Fruit fly (Drosophila melanogaster) whole organism, embryonic: Measurements from ENCODE around the gene Gycalpha99B.

Experiments
- Atf3 ChIP-seq: fragments of 200-800 bp; sonication (Bioruptor generic); optimal IDR thresholded peaks from 3 replicates; lab custom pipeline; 2016; ENCODE audit warnings: missing biosample characterization, missing genetic modification characterization
- CG10565 ChIP-seq: fragments of 200-800 bp; sonication (Bioruptor generic); optimal IDR thresholded peaks from 3 replicates; lab custom pipeline; 2016; ENCODE audit warnings: missing biosample characterization, mild to moderate bottlenecking, missing genetic modification characterization
- CG12942 ChIP-seq: fragments of 200-800 bp; sonication (Bioruptor generic); optimal IDR thresholded peaks from 3 replicates; lab custom pipeline; 2016; ENCODE audit warnings: missing biosample characterization, missing genetic modification characterization
- CG14860 ChIP-seq: fragments of 200-800 bp; sonication (Bioruptor generic); IDR thresholded peaks from 3 replicates; pipeline ENCODE4 v1.3.6; 2022; ENCODE audit warnings: missing biosample characterization, missing genetic modification characterization; ENCODE audit not compliant: partially characterized antibody
- CG15073 ChIP-seq: fragments of 200-800 bp; sonication (Bioruptor generic); optimal IDR thresholded peaks from 2 replicates; lab custom pipeline; 2016; ENCODE audit warnings: missing biosample characterization, missing genetic modification characterization
- CG1603 ChIP-seq: fragments of 200-800 bp; sonication (Bioruptor generic); optimal IDR thresholded peaks from 2 replicates; lab custom pipeline; 2019; ENCODE audit warnings: missing biosample characterization, mild to moderate bottlenecking, missing genetic modification characterization, moderate library complexity
- CG16813 ChIP-seq: fragments of 200-800 bp; sonication (Bioruptor generic); IDR thresholded peaks from 3 replicates; pipeline ENCODE4 v1.3.6; 2022; ENCODE audit warnings: missing biosample characterization, missing genetic modification characterization; ENCODE audit not compliant: partially characterized antibody
- CG17612 ChIP-seq: fragments of 200-800 bp; sonication (Bioruptor generic); IDR thresholded peaks from 2 replicates; pipeline ENCODE4 v1.3.6; 2022; ENCODE audit warnings: missing biosample characterization, missing genetic modification characterization
- CG31441 ChIP-seq: fragments of 200-800 bp; sonication (Bioruptor generic); IDR thresholded peaks from 2 replicates; pipeline ENCODE4 v1.3.6; 2022; ENCODE audit warnings: missing biosample characterization, missing genetic modification characterization
- CG3838 ChIP-seq: fragments of 200-800 bp; sonication (Bioruptor generic); optimal IDR thresholded peaks from 3 replicates; lab custom pipeline; 2016; ENCODE audit warnings: missing biosample characterization, missing genetic modification characterization
- CG7839 ChIP-seq: fragments of 200-800 bp; sonication (Bioruptor generic); optimal IDR thresholded peaks from 3 replicates; lab custom pipeline; 2018; ENCODE audit warnings: missing biosample characterization, mild to moderate bottlenecking, missing genetic modification characterization, moderate library complexity
- Doc2 ChIP-seq: fragments of 200-800 bp; sonication (Bioruptor generic); IDR thresholded peaks from 2 replicates; pipeline ENCODE4 v1.3.6; 2022; ENCODE audit warnings: missing biosample characterization, missing genetic modification characterization
- Dp ChIP-seq: fragments of 200-800 bp; sonication (Bioruptor generic); optimal IDR thresholded peaks from 2 replicates; lab custom pipeline; 2018; ENCODE audit warnings: missing biosample characterization, mild to moderate bottlenecking, missing genetic modification characterization, moderate library complexity
- E2f2 ChIP-seq: fragments of 200-800 bp; sonication (Bioruptor generic); IDR thresholded peaks from 2 replicates; pipeline ENCODE4 v1.3.6; 2022; ENCODE audit warnings: missing biosample characterization, missing genetic modification characterization
- Fer3 ChIP-seq: fragments of 200-800 bp; sonication (Bioruptor generic); optimal IDR thresholded peaks from 2 replicates; lab custom pipeline; 2018; ENCODE audit warnings: missing biosample characterization, mild to moderate bottlenecking, missing genetic modification characterization, moderate library complexity
- GATAe ChIP-seq: fragments of 200-800 bp; sonication (Bioruptor generic); conservative IDR thresholded peaks from 2 replicates; pipeline ENCODE4 v1.3.6; 2022; ENCODE audit warnings: missing biosample characterization, missing genetic modification characterization
- Gug ChIP-seq: fragments of 200-800 bp; sonication (Bioruptor generic); IDR thresholded peaks from 4 replicates; pipeline ENCODE4 v1.3.6; 2022; ENCODE audit warnings: missing biosample characterization, missing genetic modification characterization
- Hmx ChIP-seq: fragments of 200-800 bp; sonication (Bioruptor generic); optimal IDR thresholded peaks from 2 replicates; lab custom pipeline; 2016; ENCODE audit warnings: missing biosample characterization, missing genetic modification characterization
- Hsf ChIP-seq: fragments of 200-800 bp; sonication (Bioruptor generic); optimal IDR thresholded peaks from 3 replicates; lab custom pipeline; 2016; ENCODE audit warnings: missing biosample characterization, missing genetic modification characterization
- Lhr ChIP-seq: fragments of 200-800 bp; sonication (Bioruptor generic); optimal IDR thresholded peaks from 3 replicates; lab custom pipeline; 2017; ENCODE audit warnings: mild to moderate bottlenecking, missing biosample characterization, missing genetic modification reagents, missing genetic modification characterization
- MBD-R2 ChIP-seq: fragments of 200-800 bp; sonication (Bioruptor generic); IDR thresholded peaks from 2 replicates; pipeline ENCODE4 v1.3.6; 2022; ENCODE audit warnings: missing biosample characterization, missing genetic modification characterization
- Optix ChIP-seq: fragments of 200-800 bp; sonication (Bioruptor generic); IDR thresholded peaks from 3 replicates; pipeline ENCODE4 v1.3.6; 2022; ENCODE audit warnings: missing biosample characterization, missing genetic modification characterization
- Ravus ChIP-seq: fragments of 200-800 bp; sonication (Bioruptor generic); IDR thresholded peaks from 2 replicates; pipeline ENCODE4 v1.3.6; 2022; ENCODE audit warnings: missing biosample characterization, missing genetic modification characterization
- Xrp1 ChIP-seq: fragments of 200-800 bp; sonication (Bioruptor generic); IDR thresholded peaks from 2 replicates; pipeline ENCODE4 v1.3.6; 2022; ENCODE audit warnings: missing biosample characterization, missing genetic modification characterization
- amos ChIP-seq: fragments of 200-800 bp; sonication (Bioruptor generic); IDR thresholded peaks from 2 replicates; pipeline ENCODE4 v1.3.6; 2022; ENCODE audit warnings: missing biosample characterization, missing genetic modification characterization; ENCODE audit not compliant: partially characterized antibody
- ara ChIP-seq: fragments of 200-800 bp; sonication (Bioruptor generic); IDR thresholded peaks from 2 replicates; pipeline ENCODE4 v1.3.6; 2022; ENCODE audit warnings: missing biosample characterization, missing genetic modification characterization
- chn ChIP-seq: fragments of 200-800 bp; sonication (Bioruptor generic); optimal IDR thresholded peaks from 2 replicates; lab custom pipeline; 2016; ENCODE audit warnings: missing biosample characterization, missing genetic modification characterization
- ewg ChIP-seq: fragments of 200-800 bp; sonication (Bioruptor generic); optimal IDR thresholded peaks from 3 replicates; lab custom pipeline; 2017; ENCODE audit warnings: mild to moderate bottlenecking, missing biosample characterization, missing genetic modification reagents, missing genetic modification characterization
- fd3F ChIP-seq: fragments of 200-800 bp; sonication (Bioruptor generic); optimal IDR thresholded peaks from 2 replicates; lab custom pipeline; 2018; ENCODE audit warnings: missing biosample characterization, mild to moderate bottlenecking, missing genetic modification characterization, moderate library complexity
- fru ChIP-seq: fragments of >200 bp; optimal IDR thresholded peaks from 2 replicates; lab custom pipeline; 2017
- gsb-n ChIP-seq: fragments of 200-800 bp; sonication (Bioruptor generic); optimal IDR thresholded peaks from 3 replicates; lab custom pipeline; 2018; ENCODE audit warnings: missing biosample characterization, mild to moderate bottlenecking, missing genetic modification characterization
- jing ChIP-seq: fragments of 200-800 bp; sonication (Bioruptor generic); optimal IDR thresholded peaks from 2 replicates; lab custom pipeline; 2018; ENCODE audit warnings: missing biosample characterization, mild to moderate bottlenecking, missing genetic modification characterization
- mld ChIP-seq: fragments of 200-800 bp; sonication (Bioruptor generic); IDR thresholded peaks from 3 replicates; pipeline ENCODE4 v1.3.6; 2022; ENCODE audit warnings: missing biosample characterization, missing genetic modification characterization; ENCODE audit not compliant: partially characterized antibody
- nerfin-1 ChIP-seq: fragments of 200-800 bp; sonication (Bioruptor generic); optimal IDR thresholded peaks from 3 replicates; lab custom pipeline; 2019; ENCODE audit warnings: missing biosample characterization, mild to moderate bottlenecking, missing genetic modification characterization, moderate library complexity
- nom ChIP-seq: fragments of 200-800 bp; sonication (Bioruptor generic); optimal IDR thresholded peaks from 2 replicates; lab custom pipeline; 2017; ENCODE audit warnings: missing biosample characterization, missing genetic modification characterization, mild to moderate bottlenecking, moderate library complexity, missing genetic modification reagents
- pan ChIP-seq, 4 experiments: fragments of >200 bp in 3 of 4; fragments of 200-800 bp in 1 of 4; sonication (Bioruptor generic) in 1 of 4; optimal IDR thresholded peaks in 3 of 4; IDR thresholded peaks in 1 of 4; 2 replicates each; pipeline versions ENCODE4 v1.3.6 to Lab custom; 2017 to 2022; ENCODE audit warnings: missing biosample characterization in 2 of 4, missing genetic modification characterization in 2 of 4, mixed read lengths in 1 of 4
- pb ChIP-seq: fragments of 200-800 bp; sonication (Bioruptor generic); optimal IDR thresholded peaks from 3 replicates; lab custom pipeline; 2016; ENCODE audit warnings: missing biosample characterization, missing genetic modification characterization
- pros ChIP-seq: fragments of 200-800 bp; sonication (Bioruptor generic); optimal IDR thresholded peaks from 3 replicates; lab custom pipeline; 2019; ENCODE audit warnings: missing biosample characterization, mild to moderate bottlenecking, missing genetic modification characterization, moderate library complexity
- psq ChIP-seq: fragments of 200-800 bp; sonication (Bioruptor generic); optimal IDR thresholded peaks from 2 replicates; lab custom pipeline; 2017; ENCODE audit warnings: missing biosample characterization, missing genetic modification characterization
- ranshi ChIP-seq: fragments of 200-800 bp; sonication (Bioruptor generic); IDR thresholded peaks from 2 replicates; pipeline ENCODE4 v1.3.6; 2022; ENCODE audit warnings: missing biosample characterization, missing genetic modification characterization
- ro ChIP-seq: fragments of 200-800 bp; sonication (Bioruptor generic); IDR thresholded peaks from 2 replicates; pipeline ENCODE4 v1.3.6; 2022; ENCODE audit warnings: missing biosample characterization, missing genetic modification characterization
- run ChIP-seq: fragments of 200-800 bp; sonication (Bioruptor generic); optimal IDR thresholded peaks from 3 replicates; lab custom pipeline; 2018; ENCODE audit warnings: missing biosample characterization, mild to moderate bottlenecking, missing genetic modification characterization
- sd ChIP-seq: fragments of 200-800 bp; sonication (Bioruptor generic); optimal IDR thresholded peaks from 3 replicates; lab custom pipeline; 2018; ENCODE audit warnings: missing biosample characterization, mild to moderate bottlenecking, missing genetic modification characterization, moderate library complexity
- sima ChIP-seq: fragments of 200-800 bp; sonication (Bioruptor generic); optimal IDR thresholded peaks from 2 replicates; lab custom pipeline; 2016; ENCODE audit warnings: missing biosample characterization, missing genetic modification characterization
- sqz ChIP-seq: fragments of 200-800 bp; sonication (Bioruptor generic); optimal IDR thresholded peaks from 3 replicates; lab custom pipeline; 2018; ENCODE audit warnings: missing biosample characterization, mild to moderate bottlenecking, missing genetic modification characterization
- trh ChIP-seq: fragments of 200-800 bp; sonication (Bioruptor generic); optimal IDR thresholded peaks from 2 replicates; lab custom pipeline; 2016; ENCODE audit warnings: missing biosample characterization, missing genetic modification characterization
- tx ChIP-seq: fragments of 200-800 bp; sonication (Bioruptor generic); optimal IDR thresholded peaks from 2 replicates; lab custom pipeline; 2016; ENCODE audit warnings: missing biosample characterization, missing genetic modification characterization
- unc-4 ChIP-seq: fragments of 200-800 bp; sonication (Bioruptor generic); IDR thresholded peaks from 2 replicates; pipeline ENCODE4 v1.3.6; 2022; ENCODE audit warnings: missing biosample characterization, missing genetic modification characterization; ENCODE audit not compliant: partially characterized antibody
- vfl ChIP-seq: fragments of 200-800 bp; sonication (Bioruptor generic); optimal IDR thresholded peaks from 2 replicates; lab custom pipeline; 2016; ENCODE audit warnings: missing biosample characterization, missing genetic modification characterization
- zen ChIP-seq: fragments of 200-800 bp; sonication (Bioruptor generic); optimal IDR thresholded peaks from 3 replicates; lab custom pipeline; 2018; ENCODE audit warnings: missing biosample characterization, mild to moderate bottlenecking, missing genetic modification characterization, moderate library complexity
- zfh2 ChIP-seq: fragments of 200-800 bp; sonication (Bioruptor generic); optimal IDR thresholded peaks from 2 replicates; lab custom pipeline; 2016; ENCODE audit warnings: missing biosample characterization, missing genetic modification characterization

Gene Gycalpha99B

DNA sequence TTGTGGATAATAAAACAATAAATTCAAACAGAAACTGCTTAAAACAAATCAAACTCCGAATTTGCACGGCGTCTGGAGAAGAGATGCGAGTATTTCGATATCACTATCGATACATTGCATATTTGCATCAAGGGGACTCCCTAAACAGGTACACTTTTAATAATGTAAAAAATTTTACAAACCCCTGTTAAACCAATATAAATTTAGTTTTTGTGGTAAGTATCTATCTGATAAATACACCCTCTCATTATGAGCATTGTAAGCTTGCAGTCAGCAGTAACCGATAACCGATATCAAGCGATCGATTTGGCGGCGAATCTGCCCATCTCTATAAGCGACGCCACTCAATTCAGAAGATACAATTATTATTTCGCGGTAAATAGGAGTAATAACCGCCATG is 7.0 kb upstream of the Gycalpha99B start, which contains the start of the genes Bub3 and Cap-D2 (continued):
- peak; percentile 78 for TF ChIP-seq zen (tag; lab: Kevin White, UChicago)
- peak; percentile 80 for TF ChIP-seq CG1603 (tag; lab: Kevin White, UChicago)
- peak; percentile 57 for TF ChIP-seq CG12942 (GFP tag; lab: Kevin White, UChicago)
- TF ChIP-seq pan (optimal IDR thresholded peaks at IDR 0.05; lab: Kevin White, UChicago): no peak
- TF ChIP-seq pan (GFP tag; optimal IDR thresholded peaks at IDR 0.05 in 1 of 2, IDR thresholded peaks at IDR 0.05 in 1 of 2): peak in 1 of 2 experiments; percentile 63
- TF ChIP-seq CG14860 (GFP tag; lab: Robert Waterston, UW): peak; percentile 78
- TF ChIP-seq Hsf (GFP tag; lab: Kevin White, UChicago): peak; percentile 85
- peak; percentile 60 for TF ChIP-seq Fer3 (tag; lab: Kevin White, UChicago)
- TF ChIP-seq CG15073 (GFP tag; lab: Kevin White, UChicago): no peak
- TF ChIP-seq zfh2 (GFP tag; lab: Kevin White, UChicago): peak; percentile 63
- TF ChIP-seq mld (GFP tag; lab: Robert Waterston, UW): no peak
- TF ChIP-seq nom (GFP tag; lab: Kevin White, UChicago): no peak
- TF ChIP-seq pb (GFP tag; lab: Kevin White, UChicago): peak; percentile 28
- peak; percentile 27 for TF ChIP-seq nerfin-1 (tag; lab: Kevin White, UChicago)
- TF ChIP-seq gsb-n: no peak
- TF ChIP-seq GATAe: no peak
- TF ChIP-seq CG31441 (GFP tag; lab: Robert Waterston, UW): no peak
- peak; percentile 59 for TF ChIP-seq Lhr
- TF ChIP-seq sd (tag; lab: Kevin White, UChicago): no peak
- no peak for TF ChIP-seq run (tag; lab: Kevin White, UChicago)
- TF ChIP-seq Doc2: no peak
- TF ChIP-seq Hmx: no peak
- TF ChIP-seq amos (GFP tag; lab: Robert Waterston, UW): peak; percentile 70
- TF ChIP-seq Gug: peak; percentile 63; the same call in 3 of the 4 replicates
- no peak for TF ChIP-seq CG17612
- TF ChIP-seq ranshi (GFP tag; lab: Robert Waterston, UW): peak; percentile 69; the same call in 1 of the 2 replicates
- no peak for TF ChIP-seq sima (GFP tag; lab: Kevin White, UChicago)
- TF ChIP-seq MBD-R2: peak; percentile 94
- peak; percentile 71 for TF ChIP-seq vfl (GFP tag; lab: Kevin White, UChicago)
- TF ChIP-seq CG16813 (GFP tag; lab: Robert Waterston, UW): peak; percentile 84
- TF ChIP-seq psq (GFP tag; lab: Kevin White, UChicago): no peak
- TF ChIP-seq E2f2: peak; percentile 77
- peak; percentile 45 for TF ChIP-seq Atf3 (GFP tag; lab: Kevin White, UChicago)
- TF ChIP-seq chn (GFP tag; lab: Kevin White, UChicago): peak; percentile 84
- TF ChIP-seq Xrp1: peak; percentile 80
- peak; percentile 64 for TF ChIP-seq CG7839 (tag; lab: Kevin White, UChicago)
- TF ChIP-seq CG3838 (GFP tag; lab: Kevin White, UChicago): no peak
- TF ChIP-seq jing: no peak
- TF ChIP-seq sqz: no peak
- TF ChIP-seq ro: no peak
- no peak for TF ChIP-seq ara (GFP tag; lab: Robert Waterston, UW)
- peak; percentile 59 for TF ChIP-seq Dp (GFP tag; lab: Kevin White, UChicago)
- peak; percentile 84 for TF ChIP-seq unc-4 (GFP tag; lab: Robert Waterston, UW)
- TF ChIP-seq pros (GFP tag; lab: Kevin White, UChicago): no peak
- no peak for TF ChIP-seq trh (GFP tag; lab: Kevin White, UChicago)
- TF ChIP-seq Ravus (GFP tag; lab: Robert Waterston, UW): no peak
- TF ChIP-seq CG10565 (GFP tag; lab: Kevin White, UChicago): peak; percentile 19
- TF ChIP-seq Optix (GFP tag; lab: Robert Waterston, UW): peak; percentile 63; the same call in 2 of the 3 replicates
- peak; percentile 53 for TF ChIP-seq ewg (GFP tag; lab: Kevin White, UChicago)
- TF ChIP-seq fd3F (GFP tag; lab: Kevin White, UChicago): no peak
- TF ChIP-seq fru (lab: Kevin White, UChicago): no peak
- TF ChIP-seq tx: peak; percentile 64
